Fruit fly (Drosophila melanogaster): ENCODE measurements around the gene CG9692.
A peak's percentile ranks its signal among the peaks of the same experiment; 100 is the strongest.

The CG9692 gene

dm6 chr3L:16708738-16709350 lies 4.1 kb downstream of the CG9692 start (continued):
- TF ChIP-seq CG11696 (GFP tag; IDR thresholded peaks at IDR 0.05) (no peak), Hr39 (optimal IDR thresholded peaks at IDR 0.05) (no peak), CG10209 (GFP tag; optimal IDR thresholded peaks at IDR 0.05) (no peak), crc (GFP tag; optimal IDR thresholded peaks at IDR 0.05) (no peak), CG33213 (GFP tag; optimal IDR thresholded peaks at IDR 0.05) (peak; percentile 11), gcm2 (GFP tag; optimal IDR thresholded peaks at IDR 0.05) (no peak)

- no peak for TF ChIP-seq Doc2 (GFP tag; IDR thresholded peaks at IDR 0.05)
- TF ChIP-seq CG6272 (GFP tag; IDR thresholded peaks at IDR 0.05), result no peak
- peak; percentile 28; the same call in 1 of the 2 replicates for TF ChIP-seq slbo (GFP tag; IDR thresholded peaks at IDR 0.05)
- TF ChIP-seq CG8281 (tag; optimal IDR thresholded peaks at IDR 0.05), result no peak
- TF ChIP-seq sd (tag; optimal IDR thresholded peaks at IDR 0.05), result peak; percentile 22
- TF ChIP-seq TFAM (GFP tag; optimal IDR thresholded peaks at IDR 0.05), result no peak
- no peak for TF ChIP-seq gfzf (GFP tag; optimal IDR thresholded peaks at IDR 0.05)
- 0 out of 3 replicates have a peak, but pooled peaks have one; percentile 11 for TF ChIP-seq CG16813 (GFP tag; IDR thresholded peaks at IDR 0.05; ENCODE audit: partially characterized antibody)
- no peak for TF ChIP-seq CG12104 (GFP tag; optimal IDR thresholded peaks at IDR 0.05)
- no peak for TF ChIP-seq CG7556 (GFP tag; optimal IDR thresholded peaks at IDR 0.05)
- no peak for TF ChIP-seq exex (tag; optimal IDR thresholded peaks at IDR 0.05)
- no peak for TF ChIP-seq eyg (GFP tag; optimal IDR thresholded peaks at IDR 0.05)
- no peak for TF ChIP-seq sima (GFP tag; optimal IDR thresholded peaks at IDR 0.05)
- TF ChIP-seq H2.0 (GFP tag; IDR thresholded peaks at IDR 0.05), result 0 out of 2 replicates have a peak, but pooled peaks have one; percentile 2
- TF ChIP-seq cad (GFP tag; optimal IDR thresholded peaks at IDR 0.05), result no peak
- TF ChIP-seq D19B (GFP tag; optimal IDR thresholded peaks at IDR 0.05), result no peak
- TF ChIP-seq CG1832 (GFP tag; optimal IDR thresholded peaks at IDR 0.05), result peak; percentile 36
- no peak for TF ChIP-seq CG34224 (GFP tag; IDR thresholded peaks at IDR 0.05; ENCODE audit: partially characterized antibody)
- peak; percentile 23; the same call in 1 of the 2 replicates for TF ChIP-seq Ptx1 (GFP tag; IDR thresholded peaks at IDR 0.05)
- TF ChIP-seq gem (tag; optimal IDR thresholded peaks at IDR 0.05), result peak; percentile 7
- no peak for TF ChIP-seq CG4707 (GFP tag; optimal IDR thresholded peaks at IDR 0.05)
- TF ChIP-seq Rfx (GFP tag; IDR thresholded peaks at IDR 0.05), result peak; percentile 49
- peak; percentile 42 for TF ChIP-seq CG32532 (GFP tag; IDR thresholded peaks at IDR 0.05)
- TF ChIP-seq kay (GFP tag; optimal IDR thresholded peaks at IDR 0.05), result no peak
- no peak for TF ChIP-seq pnt (GFP tag; optimal IDR thresholded peaks at IDR 0.05)
- no peak for TF ChIP-seq Six4 (GFP tag; optimal IDR thresholded peaks at IDR 0.05)
- no peak for TF ChIP-seq Neu2 (GFP tag; optimal IDR thresholded peaks at IDR 0.05; ENCODE audit: borderline replicate concordance)
- TF ChIP-seq CG8944 (GFP tag; optimal IDR thresholded peaks at IDR 0.05), result no peak
- no peak for TF ChIP-seq CG15696 (tag; optimal IDR thresholded peaks at IDR 0.05)
- TF ChIP-seq HLHmδ (GFP tag; optimal IDR thresholded peaks at IDR 0.05), result no peak
- no peak for TF ChIP-seq HLH54F (GFP tag; optimal IDR thresholded peaks at IDR 0.05)
- TF ChIP-seq vnd (GFP tag; IDR thresholded peaks at IDR 0.05; ENCODE audit: partially characterized antibody), result no peak
- no peak for TF ChIP-seq CG14050 (GFP tag; IDR thresholded peaks at IDR 0.05)
- no peak for TF ChIP-seq trem (tag; optimal IDR thresholded peaks at IDR 0.05)
- peak; percentile 29; the same call in 1 of the 2 replicates for TF ChIP-seq CG9932 (GFP tag; IDR thresholded peaks at IDR 0.05)
- TF ChIP-seq pita (GFP tag; optimal IDR thresholded peaks at IDR 0.05), result no peak
- no peak for TF ChIP-seq CG13296 (GFP tag; optimal IDR thresholded peaks at IDR 0.05)
- TF ChIP-seq jumu (GFP tag; optimal IDR thresholded peaks at IDR 0.05), result no peak
- TF ChIP-seq run (tag; optimal IDR thresholded peaks at IDR 0.05), result no peak
- TF ChIP-seq da (GFP tag; optimal IDR thresholded peaks at IDR 0.05), result no peak
- no peak for TF ChIP-seq Dek (tag; optimal IDR thresholded peaks at IDR 0.05)
- TF ChIP-seq Doc3 (GFP tag; IDR thresholded peaks at IDR 0.05; ENCODE audit: partially characterized antibody), result 0 out of 3 replicates have a peak, but pooled peaks have one; percentile 11
These were observed 5.0 kb downstream of the CG9692 start for dm6 chr3L:16709673-16710257.

All from whole organism, embryonic.